Worm (Caenorhabditis elegans) whole organism, L2 larva: ENCODE results near the gene cct-6.
A peak's percentile ranks its signal among the peaks of the same experiment; 100 is the strongest.

ENCODE experiments used
- ceh-16 ChIP-seq: fragments of 150-350 bp; optimal IDR thresholded peaks from 2 replicates; lab custom pipeline; 2014; ENCODE audit warnings: missing biosample characterization, missing genetic modification characterization
- egl-27 ChIP-seq: sonication (generic microtip); optimal IDR thresholded peaks from 3 replicates; lab custom pipeline; 2017; ENCODE audit warnings: missing biosample characterization, missing genetic modification reagents, missing genetic modification characterization
- fos-1 ChIP-seq: fragments of 150-350 bp; optimal IDR thresholded peaks from 2 replicates; lab custom pipeline; 2014; ENCODE audit warnings: missing biosample characterization, missing genetic modification characterization
- lin-13 ChIP-seq: fragments of 150-350 bp; optimal IDR thresholded peaks from 2 replicates; lab custom pipeline; 2014; ENCODE audit warnings: missing biosample characterization, missing genetic modification reagents, missing genetic modification characterization
- nhr-23 ChIP-seq: fragments of 150-350 bp; optimal IDR thresholded peaks from 2 replicates; lab custom pipeline; 2014; ENCODE audit warnings: missing biosample characterization, missing genetic modification reagents, missing genetic modification characterization

- TF ChIP-seq fos-1 (tag; lab: Kevin White, UChicago), result peak; percentile 42
- TF ChIP-seq lin-13, result peak; percentile 15
- TF ChIP-seq ceh-16, result no peak
- TF ChIP-seq egl-27 (tag; lab: Kevin White, UChicago), result no peak
- no peak for TF ChIP-seq nhr-23 (tag; lab: Kevin White, UChicago)
These were observed 18.8 kb upstream of the cct-6 start for ce11 chrIII:5874263-5874662.
